Fruit fly (Drosophila melanogaster) whole organism, embryonic: Measurements from ENCODE around the gene Fbw5.

Source experiments
- CG11093 ChIP-seq: fragments of 200-800 bp; sonication (Bioruptor generic); IDR thresholded peaks from 3 replicates; pipeline ENCODE4 v1.3.6; 2022; ENCODE audit warnings: missing biosample characterization, missing genetic modification characterization
- CG11247 ChIP-seq: fragments of 200-800 bp; sonication (Bioruptor generic); IDR thresholded peaks from 2 replicates; pipeline ENCODE4 v1.3.6; 2022; ENCODE audit warnings: missing biosample characterization, missing genetic modification characterization
- CG12391 ChIP-seq: fragments of 200-800 bp; sonication (Bioruptor generic); optimal IDR thresholded peaks from 3 replicates; lab custom pipeline; 2018; ENCODE audit warnings: missing biosample characterization, mild to moderate bottlenecking, missing genetic modification characterization, moderate library complexity
- CG16779 ChIP-seq: fragments of 200-800 bp; sonication (Bioruptor generic); IDR thresholded peaks from 2 replicates; pipeline ENCODE4 v1.3.6; 2022; ENCODE audit warnings: missing biosample characterization, missing genetic modification characterization
- CG16815 ChIP-seq: fragments of 200-800 bp; sonication (Bioruptor generic); optimal IDR thresholded peaks from 3 replicates; lab custom pipeline; 2017; ENCODE audit warnings: missing biosample characterization, mild to moderate bottlenecking, missing genetic modification characterization
- CG31365 ChIP-seq: fragments of 200-800 bp; sonication (Bioruptor generic); optimal IDR thresholded peaks from 2 replicates; lab custom pipeline; 2018; ENCODE audit warnings: missing biosample characterization, mild to moderate bottlenecking, missing genetic modification characterization
- CG3163 ChIP-seq: fragments of 200-800 bp; sonication (Bioruptor generic); optimal IDR thresholded peaks from 3 replicates; lab custom pipeline; 2016; ENCODE audit warnings: missing biosample characterization, missing genetic modification characterization
- CG33557 ChIP-seq: fragments of 200-800 bp; sonication (Bioruptor generic); optimal IDR thresholded peaks from 2 replicates; lab custom pipeline; 2019; ENCODE audit warnings: missing biosample characterization, mild to moderate bottlenecking, missing genetic modification characterization, moderate library complexity
- CG4328 ChIP-seq: fragments of 200-800 bp; sonication (Bioruptor generic); optimal IDR thresholded peaks from 3 replicates; lab custom pipeline; 2017; ENCODE audit warnings: missing biosample characterization, missing genetic modification reagents, missing genetic modification characterization
- CG6175 ChIP-seq: fragments of 200-800 bp; sonication (Bioruptor generic); IDR thresholded peaks from 3 replicates; pipeline ENCODE4 v1.3.6; 2022; ENCODE audit warnings: missing biosample characterization, missing genetic modification characterization
- CG7839 ChIP-seq: fragments of 200-800 bp; sonication (Bioruptor generic); optimal IDR thresholded peaks from 3 replicates; lab custom pipeline; 2018; ENCODE audit warnings: missing biosample characterization, mild to moderate bottlenecking, missing genetic modification characterization, moderate library complexity
- D19A ChIP-seq: fragments of 200-800 bp; optimal IDR thresholded peaks from 3 replicates; lab custom pipeline; 2019; ENCODE audit warnings: missing biosample characterization, mild to moderate bottlenecking, missing genetic modification characterization, moderate library complexity
- Doc2 ChIP-seq: fragments of 200-800 bp; sonication (Bioruptor generic); IDR thresholded peaks from 2 replicates; pipeline ENCODE4 v1.3.6; 2022; ENCODE audit warnings: missing biosample characterization, missing genetic modification characterization
- Doc3 ChIP-seq: fragments of 200-800 bp; sonication (Bioruptor generic); IDR thresholded peaks from 3 replicates; pipeline ENCODE4 v1.3.6; 2022; ENCODE audit warnings: missing biosample characterization, missing genetic modification characterization; ENCODE audit not compliant: partially characterized antibody
- Drgx ChIP-seq: fragments of 200-800 bp; sonication (Bioruptor generic); IDR thresholded peaks from 2 replicates; pipeline ENCODE4 v1.3.6; 2022; ENCODE audit warnings: missing biosample characterization, missing genetic modification characterization
- Gug ChIP-seq: fragments of 200-800 bp; sonication (Bioruptor generic); IDR thresholded peaks from 4 replicates; pipeline ENCODE4 v1.3.6; 2022; ENCODE audit warnings: missing biosample characterization, missing genetic modification characterization
- HLHmδ ChIP-seq: fragments of 200-800 bp; sonication (Bioruptor generic); optimal IDR thresholded peaks from 2 replicates; lab custom pipeline; 2018; ENCODE audit warnings: missing biosample characterization, mild to moderate bottlenecking, missing genetic modification characterization, moderate library complexity
- Max ChIP-seq: fragments of 200-800 bp; sonication (Bioruptor generic); optimal IDR thresholded peaks from 2 replicates; lab custom pipeline; 2016; ENCODE audit warnings: missing biosample characterization, mild to moderate bottlenecking, missing genetic modification characterization
- Med ChIP-seq: fragments of 200-800 bp; sonication (Bioruptor generic); peaks from one replicate; lab custom pipeline; 2016; ENCODE audit warnings: missing biosample characterization, missing genetic modification characterization, mild to moderate bottlenecking, inconsistent platforms, moderate library complexity
- NfI ChIP-seq: fragments of 200-800 bp; sonication (Bioruptor generic); optimal IDR thresholded peaks from 3 replicates; lab custom pipeline; 2018; ENCODE audit warnings: missing biosample characterization, mild to moderate bottlenecking, missing genetic modification characterization, moderate library complexity
- Stat92E ChIP-seq, 3 experiments: fragments of >200 bp in 2 of 3; fragments of 200-800 bp in 1 of 3; sonication (Bioruptor generic) in 1 of 3; optimal IDR thresholded peaks; 2 replicates each; lab custom pipeline; 2017 to 2019; ENCODE audit warnings: missing biosample characterization in 3 of 3, missing genetic modification characterization in 3 of 3, mild to moderate bottlenecking in 1 of 3, moderate library complexity in 1 of 3
- Tbp ChIP-seq: fragments of >200 bp; optimal IDR thresholded peaks from 2 replicates; lab custom pipeline; 2018; ENCODE audit warnings: missing biosample characterization, missing genetic modification characterization
- ase ChIP-seq: fragments of 200-800 bp; sonication (Bioruptor generic); IDR thresholded peaks from 3 replicates; pipeline ENCODE4 v1.3.6; 2022; ENCODE audit warnings: missing biosample characterization, missing genetic modification characterization
- dan ChIP-seq: fragments of 200-800 bp; sonication (Bioruptor generic); IDR thresholded peaks from 2 replicates; pipeline ENCODE4 v1.3.6; 2022; ENCODE audit warnings: missing biosample characterization, missing genetic modification characterization
- ems ChIP-seq: fragments of 200-800 bp; sonication (Bioruptor generic); optimal IDR thresholded peaks from 3 replicates; lab custom pipeline; 2016; ENCODE audit warnings: missing biosample characterization, missing genetic modification characterization
- ewg ChIP-seq: fragments of 200-800 bp; sonication (Bioruptor generic); optimal IDR thresholded peaks from 3 replicates; lab custom pipeline; 2017; ENCODE audit warnings: mild to moderate bottlenecking, missing biosample characterization, missing genetic modification reagents, missing genetic modification characterization
- lilli ChIP-seq: fragments of 200-800 bp; sonication (Bioruptor generic); optimal IDR thresholded peaks from 3 replicates; lab custom pipeline; 2016; ENCODE audit warnings: missing biosample characterization, missing genetic modification characterization
- prd ChIP-seq, 3 experiments: fragments of >200 bp in 2 of 3; fragments of 200-800 bp in 1 of 3; sonication (Bioruptor generic) in 1 of 3; optimal IDR thresholded peaks in 2 of 3; IDR thresholded peaks in 1 of 3; 2 replicates in 2 of 3; 3 replicates in 1 of 3; pipeline versions ENCODE4 v1.3.6 to Lab custom; 2017 to 2022; ENCODE audit warnings: missing biosample characterization in 1 of 3, missing genetic modification characterization in 1 of 3
- pzg ChIP-seq: fragments of 200-800 bp; sonication (Bioruptor generic); optimal IDR thresholded peaks from 3 replicates; lab custom pipeline; 2018; ENCODE audit warnings: missing biosample characterization, mild to moderate bottlenecking, missing genetic modification characterization, moderate library complexity
- row ChIP-seq: fragments of 200-800 bp; sonication (Bioruptor generic); IDR thresholded peaks from 3 replicates; pipeline ENCODE4 v1.3.6; 2022; ENCODE audit warnings: missing biosample characterization, missing genetic modification characterization
- scrt ChIP-seq: fragments of 200-800 bp; sonication (Bioruptor generic); optimal IDR thresholded peaks from 2 replicates; lab custom pipeline; 2018; ENCODE audit warnings: missing biosample characterization, mild to moderate bottlenecking, missing genetic modification characterization, moderate library complexity
- sens ChIP-seq: fragments of 200-800 bp; sonication (Bioruptor generic); peaks from one replicate; lab custom pipeline; 2016; ENCODE audit warnings: missing biosample characterization, missing genetic modification characterization
- sisA ChIP-seq: fragments of 200-800 bp; sonication (Bioruptor generic); IDR thresholded peaks from 2 replicates; pipeline ENCODE4 v1.3.6; 2022; ENCODE audit warnings: missing biosample characterization, missing genetic modification characterization
- so ChIP-seq: fragments of 200-800 bp; sonication (Bioruptor generic); IDR thresholded peaks from 3 replicates; pipeline ENCODE4 v1.3.6; 2022; ENCODE audit warnings: missing biosample characterization, missing genetic modification characterization
- tna ChIP-seq: fragments of 200-800 bp; sonication (Bioruptor generic); IDR thresholded peaks from 2 replicates; pipeline ENCODE4 v1.3.6; 2022; ENCODE audit warnings: missing biosample characterization, missing genetic modification characterization; ENCODE audit not compliant: partially characterized antibody
- twi ChIP-seq: fragments of 200-800 bp; optimal IDR thresholded peaks from 2 replicates; lab custom pipeline; 2019; ENCODE audit warnings: missing biosample characterization, mild to moderate bottlenecking, missing genetic modification characterization, moderate library complexity

The Fbw5 gene

DNA sequence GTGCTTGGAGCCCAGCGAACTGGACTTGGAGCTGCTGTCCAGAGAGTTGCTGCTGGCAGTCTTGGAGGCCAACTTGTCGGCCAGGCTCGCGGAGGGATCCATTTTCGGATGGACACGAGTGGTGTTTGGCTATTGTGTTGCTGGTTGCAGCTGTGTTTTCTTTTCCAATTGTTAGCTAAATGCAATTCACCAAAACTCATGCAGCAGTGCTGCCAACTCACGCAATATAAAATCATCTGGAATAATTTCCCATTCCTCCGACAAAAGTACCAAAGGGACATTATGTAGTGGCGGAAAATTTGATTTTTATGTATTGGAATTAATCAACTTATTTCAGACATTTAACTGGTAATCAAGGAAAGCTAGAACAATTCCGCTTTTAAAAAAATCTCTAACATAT lies 29.0 kb downstream of the Fbw5 start, which contains the start of gene mtm (continued):
- TF ChIP-seq pzg (GFP tag; lab: Kevin White, UChicago) (peak; percentile 53), so (GFP tag; lab: Robert Waterston, UW) (no peak), CG31365 (tag; lab: Kevin White, UChicago) (no peak)
- TF ChIP-seq, all 482 proteins: peak for 26

DNA sequence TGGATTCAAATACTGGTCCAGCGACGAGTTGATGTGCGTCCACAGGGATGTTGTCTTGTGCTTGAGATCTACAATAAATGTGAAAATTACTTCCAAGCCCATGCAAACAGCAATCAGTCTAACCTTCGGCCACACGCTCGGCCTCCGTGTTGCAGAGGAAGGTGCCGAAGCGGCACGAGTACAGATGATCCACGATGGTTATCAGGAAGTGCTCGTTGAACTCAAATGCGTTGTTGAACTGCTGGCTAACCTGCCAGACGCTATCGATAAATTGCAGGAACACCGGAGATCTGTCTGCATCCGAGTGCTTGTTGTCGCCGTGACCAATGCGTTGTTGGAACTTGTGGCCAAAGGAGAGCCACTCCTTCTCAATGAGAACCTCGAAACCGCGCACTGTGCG lies 30.6 kb downstream of the Fbw5 start:
- no peak for TF ChIP-seq CG7839 (tag; lab: Kevin White, UChicago)
- TF ChIP-seq CG16815 = no peak
- no peak for TF ChIP-seq ems (GFP tag; lab: Kevin White, UChicago)
- TF ChIP-seq Doc2 (GFP tag; lab: Robert Waterston, UW) = no peak
- TF ChIP-seq lilli = no peak
- TF ChIP-seq HLHmδ (GFP tag; lab: Kevin White, UChicago) = no peak
- no peak for TF ChIP-seq CG4328 (GFP tag; lab: Kevin White, UChicago)
- TF ChIP-seq tna (GFP tag; lab: Robert Waterston, UW) = no peak
- TF ChIP-seq Tbp (GFP tag; lab: Kevin White, UChicago) = no peak

DNA sequence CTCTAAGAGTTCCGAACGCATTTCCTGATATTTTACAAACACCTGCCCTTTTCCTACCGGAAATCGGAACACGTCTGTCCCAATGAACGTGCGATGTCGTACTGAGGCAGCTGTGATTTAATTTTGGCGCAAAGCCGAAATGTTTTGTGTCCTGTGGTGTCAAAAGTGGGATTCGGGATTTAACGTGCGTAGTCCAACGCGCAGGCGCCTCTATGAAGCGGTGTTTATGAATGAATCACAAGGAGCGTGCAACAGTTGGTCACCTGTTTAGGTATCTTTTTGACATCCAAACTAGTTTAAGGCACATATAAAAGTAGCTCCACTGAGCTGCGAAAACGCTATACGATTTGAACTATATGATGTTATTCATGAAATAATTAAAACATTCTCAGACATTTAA lies 31.4 kb downstream of the Fbw5 start, which contains the start of gene CG9109:
Gene CG9109, minus strand, starts transcription at position 80 of the 400 bp plus-strand sequence.
- TF ChIP-seq ase (GFP tag; lab: Robert Waterston, UW) (no peak), CG7839 (tag; lab: Kevin White, UChicago) (no peak), Doc3 (no peak), CG16779 (GFP tag; lab: Robert Waterston, UW) (no peak), ewg (GFP tag; lab: Kevin White, UChicago) (peak; percentile 55), scrt (peak; percentile 77), dan (GFP tag; lab: Robert Waterston, UW) (no peak)

- no peak for TF ChIP-seq prd (optimal IDR thresholded peaks at IDR 0.05; lab: Kevin White, UChicago)
- TF ChIP-seq prd (GFP tag; IDR thresholded peaks at IDR 0.05; lab: Robert Waterston, UW) = 0 out of 3 replicates have a peak, but pooled peaks have one; percentile 15
- TF ChIP-seq Gug (GFP tag; lab: Robert Waterston, UW) = no peak
- TF ChIP-seq D19A (tag; lab: Kevin White, UChicago) = peak; percentile 67
- TF ChIP-seq Med (GFP tag; lab: Kevin White, UChicago) = peak; percentile 3
- TF ChIP-seq NfI (GFP tag; lab: Kevin White, UChicago) = no peak
- TF ChIP-seq sens (GFP tag; lab: Kevin White, UChicago) = peak; percentile 42
- no peak for TF ChIP-seq CG11247
- TF ChIP-seq Drgx (GFP tag; lab: Robert Waterston, UW) = peak; percentile 45; the same call in 1 of the 2 replicates
- no peak for TF ChIP-seq twi
- no peak for TF ChIP-seq CG12391 (tag; lab: Kevin White, UChicago)
- no peak for TF ChIP-seq CG3163 (GFP tag; lab: Kevin White, UChicago)
- no peak for TF ChIP-seq CG6175
- TF ChIP-seq CG33557 (GFP tag; lab: Kevin White, UChicago) = no peak
- no peak for TF ChIP-seq CG11093 (GFP tag; lab: Robert Waterston, UW)
- TF ChIP-seq Stat92E (GFP tag; optimal IDR thresholded peaks at IDR 0.05; lab: Kevin White, UChicago) = no peak
- no peak for TF ChIP-seq Max (GFP tag; lab: Kevin White, UChicago)
- peak; percentile 34; the same call in 2 of the 3 replicates for TF ChIP-seq row (GFP tag; lab: Robert Waterston, UW)
- no peak for TF ChIP-seq sisA (GFP tag; lab: Robert Waterston, UW)
Observed at dm6 chr2L:6031838-6032237, 33.9 kb downstream of the Fbw5 start.
